Fruit fly (Drosophila melanogaster) whole organism, larva: ENCODE results near the gene CG5623.

Source experiments
- noc ChIP-seq: fragments of 200-800 bp; sonication (Bioruptor generic); optimal IDR thresholded peaks from 3 replicates; lab custom pipeline; 2019; ENCODE audit warnings: missing biosample characterization, mild to moderate bottlenecking, missing genetic modification characterization, moderate library complexity

The CG5623 gene

dm6 chr3R:15779505-15779904 lies 12.3 kb upstream of the CG5623 start, which contains the start of gene CG5614:
TSS of gene CG5614 (plus strand) at chr3R:15779805.
- no peak for TF ChIP-seq noc

dm6 chr3R:15775242-15775641 lies 8.0 kb upstream of the CG5623 start, which contains the start of gene CG45207:
TSS of gene CG45207 (minus strand) at chr3R:15775342.
- no peak for TF ChIP-seq noc

- no peak for TF ChIP-seq noc
Measured at dm6 chr3R:15774128-15774527, 6.9 kb upstream of the CG5623 start, which contains the start of gene Ttc26. TSS of gene Ttc26 (plus strand) at chr3R:15774416.

- no peak for TF ChIP-seq noc
Measured at dm6 chr3R:15768900-15769299, 1.7 kb upstream of the CG5623 start.

dm6 chr3R:15762815-15763214 lies 4.4 kb downstream of the CG5623 start, which contains the start of gene CG12784:
TSS of gene CG12784 (plus strand) at chr3R:15763115.
- no peak for TF ChIP-seq noc

dm6 chr3R:15744354-15744753 lies 22.9 kb downstream of the CG5623 start, which contains the start of gene CG4520:
TSS of gene CG4520 (plus strand) at chr3R:15744654.
- no peak for TF ChIP-seq noc

dm6 chr3R:15731446-15731845 lies 35.8 kb downstream of the CG5623 start, which contains the start of gene CG34274:
TSS of gene CG34274 (plus strand) at chr3R:15731746.
- no peak for TF ChIP-seq noc

- TF ChIP-seq noc: no peak
Measured at dm6 chr3R:15730629-15731028, 36.6 kb downstream of the CG5623 start.

- no peak for TF ChIP-seq noc
Measured at dm6 chr3R:15716485-15716884, 50.8 kb downstream of the CG5623 start, which contains the start of gene CG31294. TSS of gene CG31294 (minus strand) at chr3R:15716585.
